Fruit fly (Drosophila melanogaster): ENCODE results near the gene HisCl1.

dm6 chr3R:11762500-11762899 lies 24.5 kb upstream of the HisCl1 start:
- no peak for TF ChIP-seq CG8478 (optimal IDR thresholded peaks at IDR 0.05)
- no peak for TF ChIP-seq CTCF (optimal IDR thresholded peaks at IDR 0.05)

All from S2 (cell line).